Fruit fly (Drosophila melanogaster) ovary, adult (tissue): ENCODE data around the gene lawc.

Source experiments
- CG17801 ChIP-seq: fragments of 200-800 bp; optimal IDR thresholded peaks from 2 replicates; lab custom pipeline; 2019; ENCODE audit warnings: missing biosample characterization, mild to moderate bottlenecking, missing genetic modification characterization, moderate library complexity; ENCODE audit not compliant: partially characterized antibody

The lawc gene

dm6 chrX:8437285-8438110 is 26.0 kb upstream of the lawc start, which contains the start of gene Miga:
Gene Miga, minus strand, starts transcription at chrX:8437820.
- peak; percentile 50 for TF ChIP-seq CG17801

- TF ChIP-seq CG17801 = peak; percentile 89
Measured at dm6 chrX:8436656-8437284, 25.3 kb upstream of the lawc start, which contains the start of gene CG1440. Gene CG1440, plus strand, starts transcription at chrX:8437057.

- no peak for TF ChIP-seq CG17801
Measured at dm6 chrX:8433709-8434108, 22.3 kb upstream of the lawc start, which contains the start of gene CG32712. Gene CG32712, minus strand, starts transcription at chrX:8433809.

dm6 chrX:8422643-8423042 is 11.2 kb upstream of the lawc start:
- no peak for TF ChIP-seq CG17801

dm6 chrX:8421449-8421795 is 10.0 kb upstream of the lawc start:
- TF ChIP-seq CG17801 = no peak

- peak; percentile 96 for TF ChIP-seq CG17801
Measured at dm6 chrX:8420772-8421448, 9.5 kb upstream of the lawc start.

- TF ChIP-seq CG17801 = no peak
Measured at dm6 chrX:8419534-8419933, 8.1 kb upstream of the lawc start.

dm6 chrX:8416956-8417355 is 5.5 kb upstream of the lawc start:
- TF ChIP-seq CG17801 = no peak

dm6 chrX:8416209-8416608 is 4.8 kb upstream of the lawc start:
- no peak for TF ChIP-seq CG17801

- TF ChIP-seq CG17801 = no peak
Measured at dm6 chrX:8415605-8416004, 4.1 kb upstream of the lawc start.

- no peak for TF ChIP-seq CG17801
Measured at dm6 chrX:8414351-8414750, 2.9 kb upstream of the lawc start.

- peak; percentile 53 for TF ChIP-seq CG17801
Measured at dm6 chrX:8413513-8414113, 2.2 kb upstream of the lawc start.

- peak; percentile 54 for TF ChIP-seq CG17801
Measured at dm6 chrX:8412197-8413160, 1.0 kb upstream of the lawc start.

dm6 chrX:8410349-8411240 is 863 bp downstream of the lawc start:
- peak; percentile 92 for TF ChIP-seq CG17801

- TF ChIP-seq CG17801 = peak; percentile 99
Measured at dm6 chrX:8409793-8410192, 1.7 kb downstream of the lawc start.
